Fruit fly (Drosophila melanogaster) whole organism: ENCODE results near the gene CG4502.

Experiments used
- CG8478 ChIP-seq: fragments of >200 bp; optimal IDR thresholded peaks from 2 replicates; lab custom pipeline; 2018; ENCODE audit warnings: inconsistent platforms
- psq ChIP-seq: fragments of >200 bp; optimal IDR thresholded peaks from 2 replicates; lab custom pipeline; 2017

DNA sequence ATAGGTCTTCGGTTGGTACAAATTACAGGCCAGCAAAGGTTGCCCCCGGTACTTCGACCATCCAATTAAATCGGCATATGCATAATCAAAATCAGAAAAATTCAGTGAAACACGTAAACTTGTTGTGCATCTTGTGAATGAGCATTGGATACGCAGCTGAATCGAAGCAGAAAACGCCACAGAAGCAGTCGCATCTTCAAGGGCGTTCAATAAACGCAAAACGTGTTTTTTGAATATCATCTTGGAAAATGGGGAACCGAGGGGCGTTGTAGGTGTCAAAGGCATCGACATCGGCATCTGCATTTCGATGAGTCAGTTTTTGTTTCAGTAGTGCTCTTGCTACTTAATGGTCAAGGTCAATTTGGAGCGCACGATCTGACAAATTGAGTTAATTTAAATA, 29.7 kb downstream of the CG4502 start:
- TF ChIP-seq psq (lab: Kevin White, UChicago): no peak
- no peak for TF ChIP-seq CG8478 (lab: Kevin White, UChicago)
